Worm (Caenorhabditis elegans): ENCODE data around the gene str-12.

DNA sequence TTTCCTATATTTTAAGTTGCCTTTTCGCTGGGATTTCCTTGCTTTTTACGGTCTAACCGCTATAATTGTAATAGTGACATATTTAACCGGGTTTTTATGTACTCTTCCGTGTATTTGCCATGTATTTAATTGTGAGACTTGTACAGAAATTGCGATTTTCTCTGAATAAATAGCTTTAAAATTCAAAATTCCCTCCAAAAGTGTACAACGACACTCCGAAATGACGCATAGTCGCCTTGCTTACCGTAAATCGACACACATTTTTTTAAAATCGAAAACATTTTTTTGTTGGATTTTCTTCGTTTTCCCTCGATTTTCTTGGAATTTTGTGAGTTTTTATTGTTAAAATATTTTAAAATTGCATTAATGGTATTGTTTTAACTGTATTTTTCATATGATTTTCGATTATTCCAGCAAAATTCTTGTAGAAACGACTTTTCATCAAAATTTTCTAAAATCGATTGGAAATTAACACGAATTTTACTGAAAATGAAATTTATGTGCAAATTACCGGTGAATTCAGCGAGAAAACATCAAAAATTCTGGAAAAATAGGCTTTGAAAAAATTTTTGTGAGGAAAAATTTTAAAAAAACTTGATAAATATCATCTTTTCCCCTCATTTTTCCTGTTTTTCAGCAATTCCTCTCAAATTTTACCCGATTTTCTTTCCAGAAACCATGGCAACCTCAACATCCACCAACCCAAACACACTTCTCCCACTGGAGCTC is 40.8 kb upstream of the str-12 start, which contains the start of gene lsm-5:
- TF ChIP-seq rcor-1 (GFP tag; IDR thresholded peaks at IDR 0.05) (no peak), lin-26 (GFP tag; IDR thresholded peaks at IDR 0.05) (no peak)
